Worm (Caenorhabditis elegans) whole organism, late embryonic: Measurements from ENCODE around the gene asp-5.

Experiments used
- C08G9.2 ChIP-seq: sonication (generic microtip); optimal IDR thresholded peaks from 2 replicates; lab custom pipeline; 2016; ENCODE audit warnings: mild to moderate bottlenecking, missing genetic modification characterization, moderate library complexity, missing compliant biosample characterization
- F13H6.1 ChIP-seq: sonication (generic microtip); optimal IDR thresholded peaks from 2 replicates; lab custom pipeline; 2016; ENCODE audit warnings: missing genetic modification characterization, missing compliant biosample characterization
- K09A11.1 ChIP-seq: sonication (generic microtip); optimal IDR thresholded peaks from 2 replicates; lab custom pipeline; 2017; ENCODE audit warnings: antibody characterized with exemption, mild to moderate bottlenecking, missing genetic modification characterization, missing compliant biosample characterization; ENCODE audit not compliant: insufficient read depth
- Y22D7AL.16 ChIP-seq: sonication (generic microtip); optimal IDR thresholded peaks from 2 replicates; lab custom pipeline; 2016; ENCODE audit warnings: missing genetic modification characterization, missing compliant biosample characterization
- ahr-1 ChIP-seq: sonication (generic microtip); optimal IDR thresholded peaks from 2 replicates; lab custom pipeline; 2016; ENCODE audit warnings: missing genetic modification characterization, missing compliant biosample characterization
- ama-1 ChIP-seq: fragments of 150-350 bp; optimal IDR thresholded peaks from 2 replicates; lab custom pipeline; 2014
- ceh-18 ChIP-seq: sonication (generic microtip); optimal IDR thresholded peaks from 2 replicates; lab custom pipeline; 2016; ENCODE audit warnings: missing genetic modification characterization, missing compliant biosample characterization
- ceh-2 ChIP-seq: sonication (generic microtip); optimal IDR thresholded peaks from 2 replicates; lab custom pipeline; 2016; ENCODE audit warnings: missing genotype, missing genetic modification characterization, missing compliant biosample characterization
- ceh-24 ChIP-seq: sonication (generic microtip); optimal IDR thresholded peaks from 2 replicates; lab custom pipeline; 2016; ENCODE audit warnings: mild to moderate bottlenecking, missing genetic modification characterization, missing compliant biosample characterization
- ceh-45 ChIP-seq: fragments of 200-800 bp; sonication (Bioruptor generic); IDR thresholded peaks from 2 replicates; pipeline ENCODE4 v1.3.6; 2022; ENCODE audit warnings: missing genetic modification reagents, missing genetic modification characterization, missing compliant biosample characterization
- ceh-9 ChIP-seq: sonication (generic microtip); optimal IDR thresholded peaks from 2 replicates; lab custom pipeline; 2016; ENCODE audit warnings: mild to moderate bottlenecking, missing genetic modification characterization, inconsistent platforms, missing compliant biosample characterization
- che-1 ChIP-seq: sonication (generic microtip); optimal IDR thresholded peaks from 2 replicates; lab custom pipeline; 2016; ENCODE audit warnings: mild to moderate bottlenecking, missing genetic modification characterization, missing compliant biosample characterization
- elt-2 ChIP-seq: sonication (generic microtip); optimal IDR thresholded peaks from 2 replicates; lab custom pipeline; 2016; ENCODE audit warnings: missing genetic modification reagents, missing genetic modification characterization, missing compliant biosample characterization
- elt-4 ChIP-seq: sonication (generic microtip); optimal IDR thresholded peaks from 2 replicates; lab custom pipeline; 2016; ENCODE audit warnings: missing genetic modification characterization, missing compliant biosample characterization
- ets-4 ChIP-seq: sonication (generic microtip); optimal IDR thresholded peaks from 2 replicates; lab custom pipeline; 2016; ENCODE audit warnings: missing genetic modification characterization, missing compliant biosample characterization
- fax-1 ChIP-seq: sonication (generic microtip); optimal IDR thresholded peaks from 2 replicates; lab custom pipeline; 2016; ENCODE audit warnings: missing genotype, missing genetic modification characterization, missing compliant biosample characterization
- fkh-6 ChIP-seq: sonication (generic microtip); optimal IDR thresholded peaks from 2 replicates; lab custom pipeline; 2016; ENCODE audit warnings: missing genetic modification characterization, missing compliant biosample characterization
- hlh-13 ChIP-seq: fragments of 200-800 bp; sonication (Bioruptor generic); optimal IDR thresholded peaks from 2 replicates; lab custom pipeline; 2018; ENCODE audit warnings: mild to moderate bottlenecking, missing genetic modification characterization, missing compliant biosample characterization
- hlh-15 ChIP-seq: sonication (generic microtip); optimal IDR thresholded peaks from 2 replicates; lab custom pipeline; 2016; ENCODE audit warnings: missing genetic modification characterization, missing compliant biosample characterization
- lim-6 ChIP-seq: sonication (generic microtip); optimal IDR thresholded peaks from 2 replicates; lab custom pipeline; 2016; ENCODE audit warnings: missing genetic modification characterization, missing compliant biosample characterization
- lin-11 ChIP-seq: fragments of 200-800 bp; sonication (Bioruptor generic); optimal IDR thresholded peaks from 2 replicates; lab custom pipeline; 2018; ENCODE audit warnings: mild to moderate bottlenecking, missing genetic modification characterization, missing compliant biosample characterization
- madf-2 ChIP-seq: sonication (generic microtip); optimal IDR thresholded peaks from 2 replicates; lab custom pipeline; 2017; ENCODE audit warnings: missing genetic modification characterization, missing compliant biosample characterization
- mec-3 ChIP-seq: sonication (generic microtip); optimal IDR thresholded peaks from 2 replicates; lab custom pipeline; 2016; ENCODE audit warnings: borderline replicate concordance, missing genetic modification characterization, missing compliant biosample characterization
- nhr-232 ChIP-seq: sonication (generic microtip); optimal IDR thresholded peaks from 2 replicates; lab custom pipeline; 2016; ENCODE audit warnings: missing genetic modification characterization, missing compliant biosample characterization
- npax-4 ChIP-seq: sonication (generic microtip); optimal IDR thresholded peaks from 2 replicates; lab custom pipeline; 2016; ENCODE audit warnings: missing genetic modification characterization, missing compliant biosample characterization
- odd-2 ChIP-seq: sonication (generic microtip); optimal IDR thresholded peaks from 2 replicates; lab custom pipeline; 2017; ENCODE audit warnings: antibody characterized with exemption, mild to moderate bottlenecking, missing genetic modification characterization, missing compliant biosample characterization
- pat-9 ChIP-seq: fragments of 200-800 bp; sonication (Bioruptor generic); optimal IDR thresholded peaks from 2 replicates; lab custom pipeline; 2018; ENCODE audit warnings: mild to moderate bottlenecking, missing genetic modification characterization, moderate library complexity, missing compliant biosample characterization
- pha-2 ChIP-seq: sonication (generic microtip); optimal IDR thresholded peaks from 2 replicates; lab custom pipeline; 2017; ENCODE audit warnings: mild to moderate bottlenecking, missing genetic modification characterization, missing compliant biosample characterization
- pha-4 ChIP-seq: fragments of 150-350 bp; optimal IDR thresholded peaks from 2 replicates; lab custom pipeline; 2018; ENCODE audit warnings: missing biosample characterization, missing genetic modification reagents, missing genetic modification characterization
- pqm-1 ChIP-seq: sonication (generic microtip); optimal IDR thresholded peaks from 2 replicates; lab custom pipeline; 2016; ENCODE audit warnings: missing genetic modification characterization, missing compliant biosample characterization
- ref-2 ChIP-seq: sonication (generic microtip); optimal IDR thresholded peaks from 2 replicates; lab custom pipeline; 2016; ENCODE audit warnings: missing genetic modification characterization, missing compliant biosample characterization
- rnt-1 ChIP-seq: sonication (generic microtip); optimal IDR thresholded peaks from 2 replicates; lab custom pipeline; 2016; ENCODE audit warnings: missing genetic modification characterization, missing compliant biosample characterization
- sdc-2 ChIP-seq: sonication (generic microtip); optimal IDR thresholded peaks from 2 replicates; lab custom pipeline; 2016; ENCODE audit warnings: missing genotype, missing genetic modification characterization, missing compliant biosample characterization
- syd-9 ChIP-seq: sonication (generic microtip); optimal IDR thresholded peaks from 2 replicates; lab custom pipeline; 2016; ENCODE audit warnings: mild to moderate bottlenecking, missing genetic modification characterization, moderate library complexity, missing compliant biosample characterization
- tbx-7 ChIP-seq: sonication (generic microtip); optimal IDR thresholded peaks from 2 replicates; lab custom pipeline; 2016; ENCODE audit warnings: missing genotype, missing genetic modification characterization, missing compliant biosample characterization
- unc-3 ChIP-seq, 2 experiments: fragments of 200-800 bp in 1 of 2; sonication (Bioruptor generic) in 1 of 2; sonication (generic microtip) in 1 of 2; conservative IDR thresholded peaks in 1 of 2; optimal IDR thresholded peaks in 1 of 2; 2 replicates each; pipeline versions ENCODE4 v1.3.6 to Lab custom; 2016 to 2022; ENCODE audit warnings: missing compliant biosample characterization in 2 of 2, missing genetic modification characterization in 2 of 2, missing genetic modification reagents in 1 of 2
- unc-42 ChIP-seq: sonication (generic microtip); optimal IDR thresholded peaks from 2 replicates; lab custom pipeline; 2016; ENCODE audit warnings: missing genotype, missing genetic modification characterization, missing compliant biosample characterization
- unc-55 ChIP-seq: sonication (generic microtip); optimal IDR thresholded peaks from 2 replicates; lab custom pipeline; 2017; ENCODE audit warnings: missing biosample characterization, missing genetic modification reagents, missing genetic modification characterization

The asp-5 gene

ce11 chrV:8259016-8259415, 13.2 kb upstream of the asp-5 start, which contains the start of gene C16D9.1:
C16D9.1 (plus strand) TSS chrV:8259316.
- TF ChIP-seq ceh-24 (tag; lab: Kevin White, UChicago) (no peak), pqm-1 (no peak), lin-11 (tag; lab: Kevin White, UChicago) (no peak), unc-55 (no peak), C08G9.2 (tag; lab: Kevin White, UChicago) (no peak), npax-4 (tag; lab: Kevin White, UChicago) (no peak), pha-4 (no peak), ets-4 (tag; lab: Kevin White, UChicago) (no peak), ceh-18 (no peak), F13H6.1 (tag; lab: Kevin White, UChicago) (no peak), ceh-2 (tag; lab: Kevin White, UChicago) (no peak), hlh-13 (GFP tag; lab: Kevin White, UChicago) (no peak)

DNA sequence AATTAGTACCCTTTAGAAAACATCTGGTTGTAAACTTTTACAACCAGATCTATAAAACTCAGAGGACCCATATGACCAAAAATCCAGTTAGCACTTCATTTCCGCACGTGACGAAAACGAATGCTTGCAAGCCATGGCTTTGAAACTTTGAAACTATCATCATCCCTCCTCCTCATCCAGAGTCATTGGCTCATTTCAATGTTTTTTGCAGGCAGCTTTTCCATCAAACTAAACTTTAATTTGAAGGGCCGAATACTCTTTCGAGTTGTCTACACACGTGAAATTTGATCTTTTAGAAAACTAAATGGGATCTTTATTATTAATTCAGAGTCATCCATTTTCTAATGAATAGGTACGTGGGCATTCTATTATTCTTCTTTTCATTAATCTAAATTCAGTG, 10.0 kb upstream of the asp-5 start:
- TF ChIP-seq ceh-9 (tag; lab: Kevin White, UChicago) (no peak), unc-3 (GFP tag; conservative IDR thresholded peaks at IDR 0.05; lab: Robert Waterston, UW) (no peak), unc-3 (tag; optimal IDR thresholded peaks at IDR 0.05; lab: Kevin White, UChicago) (no peak), fkh-6 (tag; lab: Kevin White, UChicago) (no peak), tbx-7 (no peak), pat-9 (tag; lab: Kevin White, UChicago) (no peak), Y22D7AL.16 (tag; lab: Kevin White, UChicago) (no peak), hlh-15 (tag; lab: Kevin White, UChicago) (no peak), K09A11.1 (no peak), elt-2 (tag; lab: Kevin White, UChicago) (no peak), pqm-1 (no peak), ceh-45 (GFP tag; lab: Robert Waterston, UW) (no peak), nhr-232 (tag; lab: Kevin White, UChicago) (no peak)

ce11 chrV:8263466-8263865, 8.7 kb upstream of the asp-5 start, which contains the start of gene C16D9.8:
C16D9.8 (minus strand) TSS chrV:8263566.
- TF ChIP-seq ceh-18, result no peak
- TF ChIP-seq mec-3, result no peak
- TF ChIP-seq K09A11.1, result no peak
- no peak for TF ChIP-seq npax-4 (tag; lab: Kevin White, UChicago)
- no peak for TF ChIP-seq rnt-1 (tag; lab: Kevin White, UChicago)
- no peak for TF ChIP-seq ahr-1
- TF ChIP-seq syd-9, result no peak
- no peak for TF ChIP-seq ceh-2 (tag; lab: Kevin White, UChicago)
- no peak for TF ChIP-seq che-1 (tag; lab: Kevin White, UChicago)
- TF ChIP-seq ceh-45 (GFP tag; lab: Robert Waterston, UW), result no peak
- no peak for TF ChIP-seq elt-4 (tag; lab: Kevin White, UChicago)
- no peak for TF ChIP-seq odd-2 (tag; lab: Kevin White, UChicago)
- TF ChIP-seq unc-55, result no peak

DNA sequence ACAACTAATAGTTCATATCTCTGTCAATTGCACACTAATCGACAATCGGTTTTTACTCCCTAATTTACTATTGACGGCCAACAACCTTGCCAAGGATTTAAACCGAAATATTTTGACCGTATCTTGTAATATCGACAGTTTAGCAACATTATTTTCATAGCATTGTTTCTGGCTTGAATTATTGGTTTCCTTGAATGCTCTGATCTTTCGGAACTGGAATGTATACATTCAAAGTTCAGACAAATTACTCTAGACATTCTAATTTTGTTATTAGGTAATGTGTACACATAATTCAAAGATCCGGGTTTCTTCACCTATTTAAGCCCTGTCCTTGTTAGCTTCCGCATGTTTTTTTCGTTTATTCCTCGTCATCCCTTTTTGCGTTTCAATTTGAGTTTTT, 8.2 kb upstream of the asp-5 start, which contains the start of gene C16D9.9:
C16D9.9 (plus strand) TSS at position 301 of the 400 bp plus-strand sequence.
- TF ChIP-seq hlh-15 (tag; lab: Kevin White, UChicago), result no peak
- TF ChIP-seq npax-4 (tag; lab: Kevin White, UChicago), result no peak
- no peak for TF ChIP-seq madf-2 (tag; lab: Kevin White, UChicago)
- no peak for TF ChIP-seq ets-4 (tag; lab: Kevin White, UChicago)
- TF ChIP-seq lim-6 (tag; lab: Kevin White, UChicago), result no peak
- no peak for TF ChIP-seq sdc-2 (tag; lab: Kevin White, UChicago)
- no peak for TF ChIP-seq mec-3
- no peak for TF ChIP-seq pha-2 (tag; lab: Kevin White, UChicago)
- no peak for TF ChIP-seq ref-2 (tag; lab: Kevin White, UChicago)
- TF ChIP-seq unc-42 (tag; lab: Kevin White, UChicago), result no peak
- no peak for TF ChIP-seq ama-1 (lab: Kevin White, UChicago)
- no peak for TF ChIP-seq ceh-45 (GFP tag; lab: Robert Waterston, UW)
- TF ChIP-seq che-1 (tag; lab: Kevin White, UChicago), result no peak
- no peak for TF ChIP-seq fax-1 (tag; lab: Kevin White, UChicago)
